Fruit fly (Drosophila melanogaster) whole organism, embryonic: ENCODE data around the gene pHCl-1.

Source experiments
- Abd-B ChIP-seq: fragments of 200-800 bp; sonication (Bioruptor generic); optimal IDR thresholded peaks from 2 replicates; lab custom pipeline; 2018; ENCODE audit warnings: missing biosample characterization, mild to moderate bottlenecking, missing genetic modification characterization, moderate library complexity
- Aef1 ChIP-seq: fragments of 200-800 bp; sonication (Bioruptor generic); IDR thresholded peaks from 3 replicates; pipeline ENCODE4 v1.3.6; 2022; ENCODE audit warnings: missing biosample characterization, missing genetic modification characterization
- Awh ChIP-seq: fragments of 200-800 bp; sonication (Bioruptor generic); IDR thresholded peaks from 2 replicates; pipeline ENCODE4, ENCODE4 v1.3.6; 2022; ENCODE audit warnings: missing biosample characterization, missing genetic modification characterization
- CG10147 ChIP-seq: fragments of 200-800 bp; sonication (Bioruptor generic); optimal IDR thresholded peaks from 2 replicates; lab custom pipeline; 2019; ENCODE audit warnings: missing biosample characterization, mild to moderate bottlenecking, missing genetic modification characterization, moderate library complexity
- CG12299 ChIP-seq: fragments of 200-800 bp; sonication (Bioruptor generic); optimal IDR thresholded peaks from 2 replicates; lab custom pipeline; 2018; ENCODE audit warnings: missing biosample characterization, mild to moderate bottlenecking, missing genetic modification characterization
- CG1529 ChIP-seq: fragments of 200-800 bp; sonication (Bioruptor generic); optimal IDR thresholded peaks from 3 replicates; lab custom pipeline; 2018; ENCODE audit warnings: missing biosample characterization, missing genetic modification characterization
- CG18599 ChIP-seq: fragments of 200-800 bp; sonication (Bioruptor generic); optimal IDR thresholded peaks from 3 replicates; lab custom pipeline; 2017; ENCODE audit warnings: missing biosample characterization, missing genetic modification characterization, mild to moderate bottlenecking, moderate library complexity, missing genetic modification reagents
- CG32532 ChIP-seq: fragments of 200-800 bp; sonication (Bioruptor generic); IDR thresholded peaks from 2 replicates; pipeline ENCODE4 v1.3.6; 2022; ENCODE audit warnings: missing biosample characterization, missing genetic modification characterization
- CG3281 ChIP-seq: fragments of 200-800 bp; sonication (Bioruptor generic); optimal IDR thresholded peaks from 3 replicates; lab custom pipeline; 2017; ENCODE audit warnings: missing biosample characterization, mild to moderate bottlenecking, missing genetic modification characterization
- CG34224 ChIP-seq: fragments of 200-800 bp; sonication (Bioruptor generic); IDR thresholded peaks from 3 replicates; pipeline ENCODE4 v1.3.6; 2022; ENCODE audit warnings: missing biosample characterization, missing genetic modification characterization; ENCODE audit not compliant: partially characterized antibody
- CG4854 ChIP-seq: fragments of 200-800 bp; sonication (Bioruptor generic); optimal IDR thresholded peaks from 2 replicates; lab custom pipeline; 2016; ENCODE audit warnings: missing biosample characterization, missing genetic modification characterization, inconsistent platforms
- CG6254 ChIP-seq: fragments of 200-800 bp; sonication (Bioruptor generic); optimal IDR thresholded peaks from 3 replicates; lab custom pipeline; 2017; ENCODE audit warnings: mild to moderate bottlenecking, missing biosample characterization, missing genetic modification reagents, missing genetic modification characterization
- CG8089 ChIP-seq: fragments of 200-800 bp; sonication (Bioruptor generic); optimal IDR thresholded peaks from 3 replicates; lab custom pipeline; 2016; ENCODE audit warnings: missing biosample characterization, missing genetic modification characterization
- CG8924 ChIP-seq: fragments of 200-800 bp; optimal IDR thresholded peaks from 3 replicates; lab custom pipeline; 2019; ENCODE audit warnings: missing biosample characterization, mild to moderate bottlenecking, missing genetic modification characterization, moderate library complexity
- CG9437 ChIP-seq: fragments of 200-800 bp; sonication (Bioruptor generic); optimal IDR thresholded peaks from 2 replicates; lab custom pipeline; 2018; ENCODE audit warnings: missing biosample characterization, mild to moderate bottlenecking, missing genetic modification characterization
- D19A ChIP-seq: fragments of 200-800 bp; optimal IDR thresholded peaks from 3 replicates; lab custom pipeline; 2019; ENCODE audit warnings: missing biosample characterization, mild to moderate bottlenecking, missing genetic modification characterization, moderate library complexity
- GATAe ChIP-seq: fragments of 200-800 bp; sonication (Bioruptor generic); conservative IDR thresholded peaks from 2 replicates; pipeline ENCODE4 v1.3.6; 2022; ENCODE audit warnings: missing biosample characterization, missing genetic modification characterization
- Hr78 ChIP-seq, 2 experiments: fragments of 200-800 bp in 1 of 2; fragments of >200 bp in 1 of 2; sonication (Bioruptor generic) in 1 of 2; optimal IDR thresholded peaks; 2 replicates each; lab custom pipeline; 2017 to 2019; ENCODE audit warnings: missing biosample characterization in 2 of 2, missing genetic modification characterization in 2 of 2, mild to moderate bottlenecking in 1 of 2, moderate library complexity in 1 of 2
- Hsf ChIP-seq: fragments of 200-800 bp; sonication (Bioruptor generic); optimal IDR thresholded peaks from 3 replicates; lab custom pipeline; 2016; ENCODE audit warnings: missing biosample characterization, missing genetic modification characterization
- Kr ChIP-seq: fragments of 200-800 bp; sonication (Bioruptor generic); optimal IDR thresholded peaks from 2 replicates; lab custom pipeline; 2017; ENCODE audit warnings: missing biosample characterization, mild to moderate bottlenecking, missing genetic modification characterization
- Lpt ChIP-seq: fragments of >200 bp; optimal IDR thresholded peaks from 2 replicates; lab custom pipeline; 2018; ENCODE audit warnings: missing biosample characterization, missing genetic modification characterization
- Meics ChIP-seq: fragments of 200-800 bp; sonication (Bioruptor generic); optimal IDR thresholded peaks from 2 replicates; lab custom pipeline; 2017; ENCODE audit warnings: missing biosample characterization, mild to moderate bottlenecking, missing genetic modification characterization
- Mrtf ChIP-seq: fragments of 200-800 bp; sonication (Bioruptor generic); IDR thresholded peaks from 3 replicates; pipeline ENCODE4 v1.3.6; 2022; ENCODE audit warnings: missing biosample characterization, missing genetic modification characterization
- NC2α ChIP-seq: fragments of 200-800 bp; sonication (Bioruptor generic); optimal IDR thresholded peaks from 2 replicates; lab custom pipeline; 2016; ENCODE audit warnings: missing biosample characterization, missing genetic modification characterization
- Nf-YA ChIP-seq: fragments of 200-800 bp; sonication (Bioruptor generic); IDR thresholded peaks from 2 replicates; pipeline ENCODE4 v1.3.6; 2022; ENCODE audit warnings: missing biosample characterization, missing genetic modification characterization
- Oli ChIP-seq: fragments of 200-800 bp; sonication (Bioruptor generic); optimal IDR thresholded peaks from 2 replicates; lab custom pipeline; 2018; ENCODE audit warnings: missing biosample characterization, mild to moderate bottlenecking, missing genetic modification characterization, moderate library complexity
- Sin3A ChIP-seq: fragments of >200 bp; optimal IDR thresholded peaks from 2 replicates; lab custom pipeline; 2018
- TFAM ChIP-seq: fragments of 200-800 bp; sonication (Bioruptor generic); optimal IDR thresholded peaks from 2 replicates; lab custom pipeline; 2017; ENCODE audit warnings: missing biosample characterization, missing genetic modification characterization, inconsistent platforms
- YL-1 ChIP-seq: fragments of 200-800 bp; sonication (Bioruptor generic); optimal IDR thresholded peaks from 3 replicates; lab custom pipeline; 2017; ENCODE audit warnings: missing biosample characterization, mild to moderate bottlenecking, missing genetic modification characterization
- bcd ChIP-seq: fragments of 200-800 bp; sonication (Bioruptor generic); optimal IDR thresholded peaks from 2 replicates; lab custom pipeline; 2017; ENCODE audit warnings: missing biosample characterization, mild to moderate bottlenecking, missing genetic modification characterization
- bsh ChIP-seq, 2 experiments: fragments of 200-800 bp; sonication (Bioruptor generic); optimal IDR thresholded peaks; 2 replicates each; lab custom pipeline; 2017 to 2018; ENCODE audit warnings: mild to moderate bottlenecking in 2 of 2, missing biosample characterization in 2 of 2, missing genetic modification characterization in 2 of 2, moderate library complexity in 1 of 2
- cato ChIP-seq: fragments of 200-800 bp; sonication (Bioruptor generic); optimal IDR thresholded peaks from 2 replicates; lab custom pipeline; 2016; ENCODE audit warnings: missing biosample characterization, missing genetic modification characterization, borderline replicate concordance
- corto ChIP-seq: fragments of 200-800 bp; sonication (Bioruptor generic); optimal IDR thresholded peaks from 2 replicates; lab custom pipeline; 2016; ENCODE audit warnings: missing biosample characterization, mild to moderate bottlenecking, missing genetic modification characterization, moderate library complexity
- danr ChIP-seq: fragments of 200-800 bp; sonication (Bioruptor generic); IDR thresholded peaks from 2 replicates; pipeline ENCODE4 v1.3.6; 2022; ENCODE audit warnings: missing biosample characterization, missing genetic modification characterization
- dysf ChIP-seq: fragments of 200-800 bp; sonication (Bioruptor generic); IDR thresholded peaks from 3 replicates; pipeline ENCODE4 v1.3.6; 2022; ENCODE audit warnings: missing biosample characterization, missing genetic modification characterization
- grn ChIP-seq: fragments of 200-800 bp; sonication (Bioruptor generic); optimal IDR thresholded peaks from 3 replicates; lab custom pipeline; 2017; ENCODE audit warnings: missing biosample characterization, missing genetic modification characterization
- gsb-n ChIP-seq: fragments of 200-800 bp; sonication (Bioruptor generic); optimal IDR thresholded peaks from 3 replicates; lab custom pipeline; 2018; ENCODE audit warnings: missing biosample characterization, mild to moderate bottlenecking, missing genetic modification characterization
- hb ChIP-seq: fragments of 200-800 bp; sonication (Bioruptor generic); IDR thresholded peaks from 3 replicates; pipeline ENCODE4 v1.3.6; 2022; ENCODE audit warnings: missing biosample characterization, missing genetic modification characterization; ENCODE audit not compliant: partially characterized antibody
- inv ChIP-seq: fragments of 200-800 bp; sonication (Bioruptor generic); IDR thresholded peaks from 2 replicates; pipeline ENCODE4 v1.3.6; 2022; ENCODE audit warnings: missing biosample characterization, missing genetic modification characterization; ENCODE audit not compliant: partially characterized antibody
- lola ChIP-seq, 3 experiments: fragments of >200 bp in 2 of 3; fragments of 200-800 bp in 1 of 3; sonication (Bioruptor generic) in 1 of 3; optimal IDR thresholded peaks; 2 replicates each; lab custom pipeline; 2017 to 2019; ENCODE audit warnings: missing biosample characterization in 3 of 3, missing genetic modification characterization in 3 of 3, mild to moderate bottlenecking in 1 of 3, moderate library complexity in 1 of 3
- onecut ChIP-seq: fragments of 200-800 bp; sonication (Bioruptor generic); IDR thresholded peaks from 2 replicates; pipeline ENCODE4 v1.3.6; 2022; ENCODE audit warnings: missing biosample characterization, missing genetic modification characterization
- psq ChIP-seq: fragments of 200-800 bp; sonication (Bioruptor generic); optimal IDR thresholded peaks from 2 replicates; lab custom pipeline; 2017; ENCODE audit warnings: missing biosample characterization, missing genetic modification characterization
- slbo ChIP-seq: fragments of 200-800 bp; sonication (Bioruptor generic); IDR thresholded peaks from 2 replicates; pipeline ENCODE4 v1.3.6; 2022; ENCODE audit warnings: missing biosample characterization, missing genetic modification characterization
- sug ChIP-seq: fragments of 200-800 bp; optimal IDR thresholded peaks from 2 replicates; lab custom pipeline; 2019; ENCODE audit warnings: missing biosample characterization, mild to moderate bottlenecking, missing genetic modification characterization, moderate library complexity
- tx ChIP-seq: fragments of 200-800 bp; sonication (Bioruptor generic); optimal IDR thresholded peaks from 2 replicates; lab custom pipeline; 2016; ENCODE audit warnings: missing biosample characterization, missing genetic modification characterization
- unpg ChIP-seq: fragments of 200-800 bp; sonication (Bioruptor generic); optimal IDR thresholded peaks from 3 replicates; lab custom pipeline; 2018; ENCODE audit warnings: missing biosample characterization, mild to moderate bottlenecking, missing genetic modification characterization, moderate library complexity
- wek ChIP-seq: fragments of 200-800 bp; sonication (Bioruptor generic); optimal IDR thresholded peaks from 3 replicates; lab custom pipeline; 2018; ENCODE audit warnings: missing biosample characterization, mild to moderate bottlenecking, missing genetic modification characterization, moderate library complexity
- z ChIP-seq: fragments of 200-800 bp; sonication (Bioruptor generic); IDR thresholded peaks from 3 replicates; pipeline ENCODE4 v1.3.6; 2022; ENCODE audit warnings: missing biosample characterization, missing genetic modification characterization
- zf30C ChIP-seq: fragments of 200-800 bp; sonication (Bioruptor generic); optimal IDR thresholded peaks from 3 replicates; lab custom pipeline; 2018; ENCODE audit warnings: missing biosample characterization, mild to moderate bottlenecking, missing genetic modification characterization
- zfh1 ChIP-seq: fragments of 200-800 bp; sonication (Bioruptor generic); IDR thresholded peaks from 3 replicates; pipeline ENCODE4 v1.3.6; 2022; ENCODE audit warnings: missing biosample characterization, missing genetic modification characterization

The pHCl-1 gene

DNA sequence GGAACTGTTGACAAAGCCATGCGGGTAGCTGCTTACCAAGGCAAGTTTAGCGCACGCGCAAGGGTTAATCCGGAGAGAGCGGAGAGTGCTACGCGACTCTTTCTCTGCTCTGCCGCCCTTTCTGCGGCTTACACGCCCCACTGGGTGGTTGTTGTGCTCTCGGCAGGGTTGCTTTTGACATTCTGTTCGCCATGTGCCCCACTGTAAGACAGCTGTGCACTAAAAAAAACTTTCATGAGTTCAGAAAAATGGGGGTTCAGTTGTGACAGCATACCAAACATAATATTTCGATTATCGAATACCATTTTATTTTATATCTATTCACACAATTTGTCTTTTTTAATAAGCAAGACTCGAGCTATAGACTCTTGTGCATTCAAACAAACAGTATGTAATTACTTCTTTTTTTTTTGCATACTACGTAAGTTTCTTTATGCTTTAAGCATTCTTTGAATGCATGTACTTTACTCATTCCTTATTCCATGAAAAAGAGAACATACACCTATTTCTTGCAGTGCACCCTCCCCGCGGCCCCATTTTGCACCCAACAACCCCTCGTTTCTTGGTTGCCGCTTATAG is 22.3 kb upstream of the pHCl-1 start (continued):
- TF ChIP-seq CG34224 (no peak), GATAe (no peak), NC2α (GFP tag; lab: Kevin White, UChicago) (no peak), Kr (GFP tag; lab: Kevin White, UChicago) (no peak), sug (tag; lab: Kevin White, UChicago) (peak; percentile 39), zfh1 (GFP tag; lab: Robert Waterston, UW) (no peak), CG3281 (GFP tag; lab: Kevin White, UChicago) (peak; percentile 66), dysf (GFP tag; lab: Robert Waterston, UW) (peak; percentile 62; the same call in 2 of the 3 replicates), CG4854 (no peak), CG6254 (GFP tag; lab: Kevin White, UChicago) (peak; percentile 38), CG18599 (peak; percentile 89), Mrtf (GFP tag; lab: Robert Waterston, UW) (no peak), CG10147 (peak; percentile 65), gsb-n (no peak), hb (GFP tag; lab: Robert Waterston, UW) (no peak), Sin3A (lab: Kevin White, UChicago) (no peak), danr (no peak), CG9437 (GFP tag; lab: Kevin White, UChicago) (peak; percentile 39), Oli (tag; lab: Kevin White, UChicago) (peak; percentile 47), TFAM (no peak), unpg (GFP tag; lab: Kevin White, UChicago) (peak; percentile 41), Lpt (GFP tag; lab: Kevin White, UChicago) (no peak), inv (GFP tag; lab: Robert Waterston, UW) (no peak), grn (GFP tag; lab: Kevin White, UChicago) (no peak), Abd-B (GFP tag; lab: Kevin White, UChicago) (peak; percentile 31), Aef1 (peak; percentile 27; the same call in 1 of the 3 replicates), Hsf (GFP tag; lab: Kevin White, UChicago) (peak; percentile 38), psq (GFP tag; lab: Kevin White, UChicago) (no peak), Hr78 (GFP tag; optimal IDR thresholded peaks at IDR 0.05; lab: Kevin White, UChicago) (no peak), corto (GFP tag; lab: Kevin White, UChicago) (no peak), CG8089 (no peak), tx (GFP tag; lab: Kevin White, UChicago) (peak; percentile 25), slbo (GFP tag; lab: Robert Waterston, UW) (peak; percentile 54), onecut (GFP tag; lab: Robert Waterston, UW) (no peak), cato (GFP tag; lab: Kevin White, UChicago) (no peak), wek (GFP tag; lab: Kevin White, UChicago) (no peak), zf30C (GFP tag; lab: Kevin White, UChicago) (peak; percentile 69), CG12299 (peak; percentile 45), Nf-YA (no peak), Awh (GFP tag; lab: Robert Waterston, UW) (no peak), bcd (peak; percentile 42), CG8924 (tag; lab: Kevin White, UChicago) (peak; percentile 43), bsh (GFP tag; optimal IDR thresholded peaks at IDR 0.05; lab: Kevin White, UChicago) (no peak), lola (GFP tag; optimal IDR thresholded peaks at IDR 0.05; lab: Kevin White, UChicago) (no peak), CG1529 (GFP tag; lab: Kevin White, UChicago) (no peak), Meics (GFP tag; lab: Kevin White, UChicago) (peak; percentile 77), YL-1 (GFP tag; lab: Kevin White, UChicago) (no peak), CG32532 (GFP tag; lab: Robert Waterston, UW) (peak; percentile 30; the same call in 1 of the 2 replicates), z (GFP tag; lab: Robert Waterston, UW) (no peak), D19A (peak; percentile 20)
